Worm (Caenorhabditis elegans) whole organism, L4 larva: ENCODE data around the gene Y54G2A.77.

Experiments used
- D1046.2 ChIP-seq: fragments of 200-800 bp; sonication (Bioruptor generic); IDR thresholded peaks from 2 replicates; pipeline ENCODE4 v1.3.6; 2022; ENCODE audit warnings: missing genetic modification characterization, missing compliant biosample characterization
- F26F4.8 ChIP-seq: fragments of 200-800 bp; sonication (Bioruptor generic); conservative IDR thresholded peaks from 2 replicates; pipeline ENCODE4 v1.3.6; 2022; ENCODE audit warnings: missing genetic modification characterization, missing compliant biosample characterization
- Y105C5A.15 ChIP-seq: fragments of 200-800 bp; sonication (Bioruptor generic); IDR thresholded peaks from 2 replicates; pipeline ENCODE4 v1.3.6; 2022; ENCODE audit warnings: missing genetic modification characterization, missing compliant biosample characterization
- Y48G9A.11 ChIP-seq: fragments of 200-800 bp; sonication (Bioruptor generic); IDR thresholded peaks from 2 replicates; pipeline ENCODE4 v1.3.6; 2022; ENCODE audit warnings: missing genetic modification reagents, missing genetic modification characterization, missing compliant biosample characterization
- aly-2 ChIP-seq: sonication (generic microtip); optimal IDR thresholded peaks from 2 replicates; lab custom pipeline; 2018; ENCODE audit warnings: missing biosample characterization, missing genetic modification characterization
- arid-1 ChIP-seq: fragments of 200-800 bp; sonication (Bioruptor generic); conservative IDR thresholded peaks from 2 replicates; pipeline ENCODE4 v1.3.6; 2022; ENCODE audit warnings: missing genetic modification reagents, missing genetic modification characterization, missing compliant biosample characterization
- ceh-44 ChIP-seq: fragments of 200-800 bp; sonication (Bioruptor generic); IDR thresholded peaks from 2 replicates; pipeline ENCODE4 v1.3.6; 2022; ENCODE audit warnings: missing genetic modification reagents, missing genetic modification characterization, missing compliant biosample characterization
- ceh-62 ChIP-seq: sonication (generic microtip); optimal IDR thresholded peaks from 2 replicates; lab custom pipeline; 2017; ENCODE audit warnings: missing biosample characterization, missing genetic modification characterization
- ceh-82 ChIP-seq: sonication (generic microtip); optimal IDR thresholded peaks from 2 replicates; lab custom pipeline; 2017; ENCODE audit warnings: missing biosample characterization, missing genetic modification characterization
- daf-16 ChIP-seq, 3 experiments: sonication (generic microtip); optimal IDR thresholded peaks; 2 replicates each; lab custom pipeline; 2016 to 2017; ENCODE audit warnings: missing genetic modification characterization in 3 of 3, missing genetic modification reagents in 3 of 3, mild to moderate bottlenecking in 2 of 3, missing compliant biosample characterization in 2 of 3, missing biosample characterization in 1 of 3, moderate library complexity in 1 of 3
- daf-19 ChIP-seq: fragments of 200-800 bp; sonication (Bioruptor generic); conservative IDR thresholded peaks from 2 replicates; pipeline ENCODE4 v1.3.6; 2022; ENCODE audit warnings: missing genetic modification characterization, missing compliant biosample characterization
- dmd-6 ChIP-seq: fragments of 200-800 bp; sonication (Bioruptor generic); IDR thresholded peaks from 2 replicates; pipeline ENCODE4 v1.3.6; 2022; ENCODE audit warnings: missing genetic modification reagents, missing genetic modification characterization, missing compliant biosample characterization
- dmd-8 ChIP-seq: fragments of 200-800 bp; sonication (Bioruptor generic); IDR thresholded peaks from 2 replicates; pipeline ENCODE4 v1.3.6; 2022; ENCODE audit warnings: missing genetic modification characterization, missing compliant biosample characterization
- dmd-9 ChIP-seq: fragments of 200-800 bp; sonication (Bioruptor generic); IDR thresholded peaks from 2 replicates; pipeline ENCODE4 v1.3.6; 2022; ENCODE audit warnings: missing genetic modification reagents, missing genetic modification characterization, missing compliant biosample characterization
- dve-1 ChIP-seq: sonication (generic microtip); optimal IDR thresholded peaks from 2 replicates; lab custom pipeline; 2017; ENCODE audit warnings: antibody characterized with exemption, mild to moderate bottlenecking, missing genetic modification characterization, missing compliant biosample characterization; ENCODE audit not compliant: insufficient read depth
- egl-27 ChIP-seq: sonication (generic microtip); optimal IDR thresholded peaks from 3 replicates; lab custom pipeline; 2017; ENCODE audit warnings: missing biosample characterization, missing genetic modification reagents, missing genetic modification characterization
- fkh-10 ChIP-seq: fragments of 150-350 bp; optimal IDR thresholded peaks from 2 replicates; lab custom pipeline; 2014; ENCODE audit warnings: missing biosample characterization, missing genetic modification reagents, missing genetic modification characterization
- fos-1 ChIP-seq: fragments of 150-350 bp; optimal IDR thresholded peaks from 2 replicates; lab custom pipeline; 2014; ENCODE audit warnings: missing biosample characterization, missing genetic modification characterization
- gei-8 ChIP-seq: fragments of 200-800 bp; sonication (Bioruptor generic); optimal IDR thresholded peaks from 2 replicates; lab custom pipeline; 2018; ENCODE audit warnings: mild to moderate bottlenecking, missing genetic modification characterization, missing compliant biosample characterization
- hlh-11 ChIP-seq: fragments of 200-800 bp; sonication (Bioruptor generic); optimal IDR thresholded peaks from 2 replicates; lab custom pipeline; 2018; ENCODE audit warnings: mild to moderate bottlenecking, missing genetic modification characterization, missing compliant biosample characterization
- hlh-30 ChIP-seq: sonication (generic microtip); optimal IDR thresholded peaks from 2 replicates; lab custom pipeline; 2017; ENCODE audit warnings: antibody characterized with exemption, mild to moderate bottlenecking, missing genetic modification characterization, missing compliant biosample characterization; ENCODE audit not compliant: insufficient read depth
- lim-7 ChIP-seq: fragments of 200-800 bp; sonication (Bioruptor generic); IDR thresholded peaks from 2 replicates; pipeline ENCODE4 v1.3.6; 2022; ENCODE audit warnings: missing genetic modification characterization, missing compliant biosample characterization
- lin-15B ChIP-seq: fragments of 150-350 bp; sonication (generic microtip); optimal IDR thresholded peaks from 3 replicates; lab custom pipeline; 2014; ENCODE audit warnings: missing biosample characterization, missing genetic modification characterization
- lin-29 ChIP-seq: fragments of 200-800 bp; sonication (Bioruptor generic); IDR thresholded peaks from 2 replicates; pipeline ENCODE4 v1.3.6; 2022; ENCODE audit warnings: missing genetic modification reagents, missing genetic modification characterization, missing compliant biosample characterization
- lin-39 ChIP-seq: fragments of 150-350 bp; optimal IDR thresholded peaks from 2 replicates; lab custom pipeline; 2014; ENCODE audit warnings: missing biosample characterization, missing genetic modification reagents, missing genetic modification characterization
- madf-9 ChIP-seq: fragments of 200-800 bp; sonication (Bioruptor generic); conservative IDR thresholded peaks from 2 replicates; pipeline ENCODE4 v1.3.6; 2022; ENCODE audit warnings: missing genetic modification reagents, missing genetic modification characterization, missing compliant biosample characterization
- mdt-29 ChIP-seq: fragments of 200-800 bp; sonication (Bioruptor generic); IDR thresholded peaks from 2 replicates; pipeline ENCODE4 v1.3.6; 2022; ENCODE audit warnings: missing genetic modification reagents, missing genetic modification characterization, missing compliant biosample characterization
- mes-2 ChIP-seq: sonication (generic microtip); optimal IDR thresholded peaks from 2 replicates; lab custom pipeline; 2016; ENCODE audit warnings: missing genotype, mild to moderate bottlenecking, missing genetic modification characterization, missing compliant biosample characterization; ENCODE audit not compliant: poor library complexity, severe bottlenecking
- mxl-2 ChIP-seq: fragments of 200-800 bp; sonication (Bioruptor generic); conservative IDR thresholded peaks from 2 replicates; pipeline ENCODE4 v1.3.6; 2022; ENCODE audit warnings: missing genetic modification reagents, missing genetic modification characterization, missing compliant biosample characterization
- mxl-3 ChIP-seq: fragments of 200-800 bp; sonication (Bioruptor generic); optimal IDR thresholded peaks from 2 replicates; lab custom pipeline; 2018; ENCODE audit warnings: mild to moderate bottlenecking, missing genetic modification characterization, missing compliant biosample characterization
- nhr-10 ChIP-seq: fragments of 150-350 bp; optimal IDR thresholded peaks from 2 replicates; lab custom pipeline; 2014; ENCODE audit warnings: missing biosample characterization, missing genetic modification characterization
- nhr-102 ChIP-seq: sonication (generic microtip); optimal IDR thresholded peaks from 2 replicates; lab custom pipeline; 2016; ENCODE audit warnings: mild to moderate bottlenecking, missing genetic modification characterization, moderate library complexity, missing compliant biosample characterization
- nhr-111 ChIP-seq: fragments of 200-800 bp; sonication (Bioruptor generic); optimal IDR thresholded peaks from 2 replicates; lab custom pipeline; 2018; ENCODE audit warnings: mild to moderate bottlenecking, missing genetic modification characterization, missing compliant biosample characterization
- nhr-28 ChIP-seq: fragments of 150-350 bp; optimal IDR thresholded peaks from 2 replicates; lab custom pipeline; 2014; ENCODE audit warnings: missing biosample characterization, missing genetic modification characterization
- nhr-48 ChIP-seq: sonication (generic microtip); optimal IDR thresholded peaks from 2 replicates; lab custom pipeline; 2016; ENCODE audit warnings: mild to moderate bottlenecking, missing genetic modification characterization, missing compliant biosample characterization
- nhr-6 ChIP-seq: fragments of 150-350 bp; optimal IDR thresholded peaks from 2 replicates; lab custom pipeline; 2014; ENCODE audit warnings: missing biosample characterization, missing genetic modification characterization
- pha-4 ChIP-seq, 2 experiments: fragments of 150-350 bp in 1 of 2; fragments of 200-800 bp in 1 of 2; sonication (Bioruptor generic) in 1 of 2; IDR thresholded peaks in 1 of 2; optimal IDR thresholded peaks in 1 of 2; 2 replicates each; pipeline versions ENCODE4 v1.3.6 to Lab custom; 2014 to 2022; ENCODE audit warnings: missing genetic modification characterization in 2 of 2, missing genetic modification reagents in 2 of 2, missing biosample characterization in 1 of 2, missing compliant biosample characterization in 1 of 2
- php-3 ChIP-seq: fragments of 200-800 bp; sonication (Bioruptor generic); IDR thresholded peaks from 2 replicates; pipeline ENCODE4 v1.3.6; 2022; ENCODE audit warnings: missing genetic modification reagents, missing genetic modification characterization, missing compliant biosample characterization
- pqm-1 ChIP-seq: sonication (generic microtip); optimal IDR thresholded peaks from 2 replicates; lab custom pipeline; 2017; ENCODE audit warnings: missing biosample characterization, missing genetic modification characterization
- saeg-2 ChIP-seq: fragments of 200-800 bp; sonication (Bioruptor generic); IDR thresholded peaks from 2 replicates; pipeline ENCODE4 v1.3.6; 2022; ENCODE audit warnings: missing genetic modification reagents, missing genetic modification characterization, missing compliant biosample characterization
- sdz-12 ChIP-seq: fragments of 200-800 bp; sonication (Bioruptor generic); optimal IDR thresholded peaks from 2 replicates; lab custom pipeline; 2018; ENCODE audit warnings: mild to moderate bottlenecking, missing genetic modification characterization, missing compliant biosample characterization
- set-16 ChIP-seq: fragments of 200-800 bp; sonication (Bioruptor generic); IDR thresholded peaks from 2 replicates; pipeline ENCODE4 v1.3.6; 2022; ENCODE audit warnings: missing genetic modification reagents, missing genetic modification characterization, missing compliant biosample characterization
- spr-3 ChIP-seq: fragments of 200-800 bp; sonication (Bioruptor generic); optimal IDR thresholded peaks from 2 replicates; lab custom pipeline; 2018; ENCODE audit warnings: mild to moderate bottlenecking, missing genetic modification characterization, missing compliant biosample characterization
- tra-1 ChIP-seq: fragments of 200-800 bp; sonication (Bioruptor generic); IDR thresholded peaks from 2 replicates; pipeline ENCODE4 v1.3.6; 2022; ENCODE audit warnings: missing genetic modification reagents, missing genetic modification characterization, missing compliant biosample characterization
- unc-130 ChIP-seq: sonication (generic microtip); optimal IDR thresholded peaks from 2 replicates; lab custom pipeline; 2016; ENCODE audit warnings: missing genetic modification reagents, missing genetic modification characterization, missing compliant biosample characterization
- vab-7 ChIP-seq: fragments of 200-800 bp; sonication (Bioruptor generic); IDR thresholded peaks from 2 replicates; pipeline ENCODE4 v1.3.6; 2022; ENCODE audit warnings: missing genetic modification reagents, missing genetic modification characterization, missing compliant biosample characterization

Gene Y54G2A.77

ce11 chrIV:2805525-2805924 lies 43.0 kb downstream of the Y54G2A.77 start, which contains the start of gene Y54G2A.45 (continued):
- peak; percentile 91 for TF ChIP-seq hlh-30 (tag; lab: Kevin White, UChicago)
- peak; percentile 89 for TF ChIP-seq nhr-28 (tag; lab: Kevin White, UChicago)
- no peak for TF ChIP-seq daf-19 (GFP tag; lab: Robert Waterston, UW)
- peak; percentile 85 for TF ChIP-seq hlh-11 (tag; lab: Kevin White, UChicago)
- TF ChIP-seq nhr-6: peak; percentile 3
- TF ChIP-seq nhr-111: no peak
- TF ChIP-seq ceh-62 (tag; lab: Kevin White, UChicago): no peak
- TF ChIP-seq nhr-102 (tag; lab: Kevin White, UChicago): peak; percentile 83
- 0 out of 2 replicates have a peak, but pooled peaks have one; percentile 12 for TF ChIP-seq mxl-2 (GFP tag; lab: Robert Waterston, UW)
- peak; percentile 90 for TF ChIP-seq pqm-1 (tag; lab: Kevin White, UChicago)
- peak; percentile 89 for TF ChIP-seq madf-9
- peak; percentile 87 for TF ChIP-seq dmd-6
- TF ChIP-seq nhr-10 (tag; lab: Kevin White, UChicago): no peak
- TF ChIP-seq spr-3 (GFP tag; lab: Kevin White, UChicago): peak; percentile 62
- TF ChIP-seq dve-1 (tag; lab: Kevin White, UChicago): peak; percentile 88
- no peak for TF ChIP-seq fkh-10 (GFP tag; lab: Kevin White, UChicago)

DNA sequence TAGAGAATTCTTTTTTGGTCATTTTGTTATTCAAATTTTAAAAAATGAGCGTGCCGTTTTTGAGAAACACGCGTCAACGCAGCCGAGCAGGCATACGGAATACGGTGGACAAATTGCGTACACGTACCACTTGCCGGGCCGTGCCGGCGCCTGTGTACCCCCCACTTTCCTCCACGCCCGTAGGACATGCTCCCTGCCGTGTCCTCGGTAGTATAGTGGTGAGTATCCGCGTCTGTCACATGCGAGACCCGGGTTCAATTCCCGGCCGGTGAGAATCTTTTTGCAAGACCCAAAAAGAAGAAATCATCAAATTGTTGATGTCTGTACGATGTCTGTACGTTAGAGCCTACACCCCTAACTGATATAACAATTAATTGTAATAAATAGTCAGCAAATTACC lies 45.7 kb downstream of the Y54G2A.77 start:
- TF ChIP-seq madf-9 (no peak), F26F4.8 (GFP tag; lab: Robert Waterston, UW) (0 out of 2 replicates have a peak, but pooled peaks have one; percentile 55), ceh-62 (tag; lab: Kevin White, UChicago) (no peak), gei-8 (GFP tag; lab: Kevin White, UChicago) (no peak), D1046.2 (GFP tag; lab: Robert Waterston, UW) (0 out of 2 replicates have a peak, but pooled peaks have one; percentile 34), dmd-9 (GFP tag; lab: Robert Waterston, UW) (0 out of 2 replicates have a peak, but pooled peaks have one; percentile 48), aly-2 (tag; lab: Kevin White, UChicago) (no peak), mes-2 (tag; lab: Kevin White, UChicago) (peak; percentile 43), vab-7 (GFP tag; lab: Robert Waterston, UW) (peak; percentile 67; the same call in 1 of the 2 replicates), lin-29 (GFP tag; lab: Robert Waterston, UW) (0 out of 2 replicates have a peak, but pooled peaks have one; percentile 19), tra-1 (GFP tag; lab: Robert Waterston, UW) (peak; percentile 67; the same call in 1 of the 2 replicates), lin-15B (tag; lab: Kevin White, UChicago) (no peak), pqm-1 (tag; lab: Kevin White, UChicago) (no peak), pha-4 (GFP tag; IDR thresholded peaks at IDR 0.05; lab: Robert Waterston, UW) (0 out of 2 replicates have a peak, but pooled peaks have one; percentile 18), pha-4 (tag; optimal IDR thresholded peaks at IDR 0.05; lab: Kevin White, UChicago) (no peak), mdt-29 (GFP tag; lab: Robert Waterston, UW) (no peak), mxl-3 (GFP tag; lab: Kevin White, UChicago) (peak; percentile 6), sdz-12 (GFP tag; lab: Kevin White, UChicago) (no peak), arid-1 (GFP tag; lab: Robert Waterston, UW) (0 out of 2 replicates have a peak, but pooled peaks have one; percentile 46), nhr-48 (no peak), ceh-44 (no peak), Y105C5A.15 (GFP tag; lab: Robert Waterston, UW) (0 out of 2 replicates have a peak, but pooled peaks have one; percentile 42), ceh-82 (tag; lab: Kevin White, UChicago) (no peak), nhr-28 (tag; lab: Kevin White, UChicago) (no peak), Y48G9A.11 (no peak), set-16 (GFP tag; lab: Robert Waterston, UW) (peak; percentile 41), daf-16 (GFP tag; optimal IDR thresholded peaks at IDR 0.05; lab: Kevin White, UChicago) (peak in 1 of 2 experiments; percentile 5), daf-16 (tag; optimal IDR thresholded peaks at IDR 0.05; lab: Kevin White, UChicago) (peak; percentile 18), saeg-2 (GFP tag; lab: Robert Waterston, UW) (no peak), hlh-30 (tag; lab: Kevin White, UChicago) (peak; percentile 46), fos-1 (tag; lab: Kevin White, UChicago) (no peak), php-3 (GFP tag; lab: Robert Waterston, UW) (0 out of 2 replicates have a peak, but pooled peaks have one; percentile 25), unc-130 (GFP tag; lab: Kevin White, UChicago) (peak; percentile 3), egl-27 (tag; lab: Kevin White, UChicago) (no peak), lin-39 (tag; lab: Kevin White, UChicago) (no peak), dmd-8 (GFP tag; lab: Robert Waterston, UW) (0 out of 2 replicates have a peak, but pooled peaks have one; percentile 53), lim-7 (GFP tag; lab: Robert Waterston, UW) (peak; percentile 75)
